Worm (Caenorhabditis elegans): ENCODE data around the gene nid-1.
"Not testable (repeated sequence)": the region's sequence is repeated elsewhere in the genome, so short reads cannot be mapped to it uniquely, and the experiment has no call there.

Gene nid-1

DNA sequence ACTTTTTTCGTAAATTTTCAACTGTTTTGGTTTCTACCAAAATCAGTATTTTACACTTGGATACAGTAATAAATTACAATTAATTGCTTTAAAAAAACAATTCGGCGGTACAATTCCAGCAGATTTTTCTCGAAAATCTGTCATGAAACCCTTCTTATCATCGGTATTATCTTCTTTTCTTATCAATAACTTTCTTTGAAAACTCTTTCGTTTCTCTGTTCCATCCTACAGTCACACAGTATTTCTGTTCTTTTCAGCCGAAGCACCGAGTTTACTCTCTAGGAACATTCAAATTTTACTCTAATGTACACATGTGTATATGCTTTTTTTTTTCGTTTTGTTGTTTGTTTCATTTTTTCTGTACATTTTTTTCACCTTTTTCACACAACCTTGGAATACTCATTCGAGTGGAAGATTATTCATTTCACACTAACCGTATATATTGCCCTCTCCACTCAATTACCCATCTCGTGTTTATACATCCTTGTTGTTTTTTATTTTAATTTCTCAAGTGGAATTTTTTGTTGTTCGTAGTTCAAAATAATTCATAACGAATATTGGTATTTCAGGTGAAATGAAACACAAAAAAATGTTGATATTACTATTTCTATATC is at the start of gene nid-1:
nid-1 (plus strand) TSS at position 564 of the 614 bp plus-strand sequence.
- TF ChIP-seq W03F9.2 (tag; optimal IDR thresholded peaks at IDR 0.05): peak; percentile 40
- TF ChIP-seq dao-5 (tag; optimal IDR thresholded peaks at IDR 0.05): no peak

DNA sequence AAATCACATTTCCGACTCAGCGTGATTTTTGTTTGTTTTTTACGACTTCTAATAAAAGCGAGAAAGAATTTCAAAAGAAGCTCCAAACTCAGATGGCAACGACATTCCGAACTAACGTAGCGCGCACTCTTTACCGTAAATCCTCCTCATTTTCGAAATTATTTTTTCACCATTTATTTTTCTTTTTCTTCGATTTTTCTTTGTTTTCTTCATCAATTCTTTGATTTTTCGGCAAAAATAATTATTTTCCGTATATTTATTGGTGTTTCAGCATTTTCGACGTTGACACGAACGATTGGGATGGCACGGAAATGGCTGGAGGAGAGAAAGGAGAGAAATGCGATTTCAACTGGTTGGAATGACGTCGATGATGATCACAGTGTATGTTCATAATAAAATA is 44.3 kb upstream of the nid-1 start, which contains the start of gene T07F10.5:
T07F10.5 (plus strand) TSS at position 301 of the 400 bp plus-strand sequence.
- TF ChIP-seq dao-5, him-1, W03F9.2 (tag; optimal IDR thresholded peaks at IDR 0.05): not testable (repeated sequence)

DNA sequence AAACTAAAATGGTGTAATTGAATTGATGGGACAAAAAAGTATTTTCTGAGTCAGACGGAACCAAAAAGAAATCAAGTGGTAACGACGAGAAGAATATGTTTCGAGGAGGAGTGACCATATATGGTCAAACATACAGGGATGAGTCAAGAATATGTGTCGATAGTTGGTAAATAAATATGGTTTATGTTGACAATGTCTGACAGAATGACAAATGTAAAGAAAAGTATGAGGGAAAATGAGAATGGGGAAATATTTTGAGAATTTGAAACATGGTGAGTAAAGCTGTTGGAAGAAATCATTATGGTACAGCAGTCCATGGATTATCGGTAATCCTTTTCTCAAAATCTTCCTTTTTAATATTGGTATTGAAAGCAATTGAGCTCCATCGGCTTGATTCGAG is 41.9 kb upstream of the nid-1 start, which contains the start of gene nspg-1:
nspg-1 (minus strand) TSS at position 101 of the 400 bp plus-strand sequence.
- TF ChIP-seq W03F9.2 (tag; optimal IDR thresholded peaks at IDR 0.05): no peak
- TF ChIP-seq dao-5 (tag; optimal IDR thresholded peaks at IDR 0.05): no peak
- no peak for TF ChIP-seq him-1 (tag; optimal IDR thresholded peaks at IDR 0.05)

DNA sequence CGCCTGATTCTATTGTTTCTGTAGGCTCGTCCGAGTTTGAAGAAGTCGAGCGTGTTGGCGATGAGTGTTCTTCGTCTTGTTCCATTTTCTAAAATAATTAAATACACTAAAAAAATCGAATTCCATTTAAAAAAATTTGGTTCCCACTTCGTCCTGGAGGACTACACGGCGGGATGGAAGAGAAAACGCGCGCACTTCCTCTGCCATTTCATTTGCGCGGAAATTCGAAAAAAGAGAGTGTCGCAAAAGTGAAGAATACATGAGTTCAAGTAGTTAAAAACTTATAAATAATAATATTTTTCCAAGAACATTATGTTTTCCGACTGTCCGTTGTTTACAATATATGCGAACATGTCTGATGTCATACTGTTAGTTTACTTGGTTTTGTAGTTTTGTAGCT is 40.0 kb upstream of the nid-1 start, which contains the start of gene T07F10.3:
T07F10.3 (minus strand) TSS at position 98 of the 400 bp plus-strand sequence.
- TF ChIP-seq dao-5 (tag; optimal IDR thresholded peaks at IDR 0.05) (no peak), him-1 (tag; optimal IDR thresholded peaks at IDR 0.05) (peak; percentile 82), W03F9.2 (tag; optimal IDR thresholded peaks at IDR 0.05) (peak; percentile 78)

DNA sequence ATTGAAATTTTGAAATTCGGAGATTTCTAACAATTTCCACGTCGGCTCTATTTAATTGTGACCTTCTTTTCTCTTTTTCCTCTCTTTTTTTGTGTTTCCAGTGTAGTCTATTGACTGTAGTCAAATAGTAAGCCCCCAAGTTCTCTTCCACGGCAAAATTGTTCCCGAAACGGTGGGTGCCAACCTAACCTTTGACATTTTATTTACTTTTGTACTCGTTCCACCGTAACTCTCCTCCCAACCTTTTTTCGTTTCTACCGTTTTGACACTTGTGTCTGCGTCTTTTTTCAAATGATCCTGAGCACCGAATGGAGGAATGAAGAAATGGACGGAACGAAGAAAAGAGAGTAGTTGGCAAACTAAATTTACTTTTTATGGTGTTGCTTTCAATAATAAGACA is 39.2 kb upstream of the nid-1 start:
- no peak for TF ChIP-seq him-1 (tag; optimal IDR thresholded peaks at IDR 0.05)
- no peak for TF ChIP-seq W03F9.2 (tag; optimal IDR thresholded peaks at IDR 0.05)
- no peak for TF ChIP-seq dao-5 (tag; optimal IDR thresholded peaks at IDR 0.05)

DNA sequence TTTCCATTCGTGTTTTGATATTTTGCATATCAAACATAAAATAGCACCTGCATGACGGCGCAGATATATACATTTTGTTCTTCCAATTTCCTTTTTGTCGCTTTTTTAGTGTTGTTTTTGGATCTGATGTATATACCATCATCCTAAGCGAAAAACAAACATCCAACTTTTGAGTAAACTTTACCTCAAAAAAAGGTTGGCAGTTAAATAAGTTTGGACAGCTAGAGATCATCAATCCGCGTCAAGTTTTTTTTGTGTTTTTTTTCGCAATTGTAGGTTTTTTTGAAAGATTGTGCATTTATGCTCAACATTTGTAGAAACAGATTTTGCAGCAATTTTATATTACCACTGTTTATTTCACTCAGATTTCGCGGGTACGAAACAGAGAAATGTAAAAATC is 38.2 kb upstream of the nid-1 start, which contains the start of gene bus-19:
bus-19 (plus strand) TSS at position 301 of the 400 bp plus-strand sequence.
- no peak for TF ChIP-seq W03F9.2 (tag; optimal IDR thresholded peaks at IDR 0.05)
- TF ChIP-seq him-1 (tag; optimal IDR thresholded peaks at IDR 0.05): no peak
- TF ChIP-seq dao-5 (tag; optimal IDR thresholded peaks at IDR 0.05): no peak

DNA sequence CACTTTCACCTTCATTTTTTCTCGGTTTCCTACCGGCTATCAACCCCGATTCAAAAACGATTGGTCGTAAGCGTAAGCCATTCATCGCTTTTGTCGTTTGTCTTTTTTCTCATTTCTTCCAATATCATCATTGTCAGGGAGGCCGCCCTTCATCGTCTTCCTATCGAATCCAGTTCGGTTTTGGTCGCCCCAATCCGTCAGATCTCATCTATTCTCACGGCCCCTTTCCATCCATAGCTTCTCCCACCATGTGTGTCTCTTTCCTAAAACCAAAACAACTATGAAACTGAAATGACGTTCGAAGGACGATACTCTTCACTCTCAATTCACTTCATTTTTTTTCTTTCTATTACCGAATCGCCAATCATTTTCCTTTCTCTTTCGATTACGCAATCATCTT is 34.1 kb upstream of the nid-1 start:
- TF ChIP-seq W03F9.2 (tag; optimal IDR thresholded peaks at IDR 0.05): no peak
- no peak for TF ChIP-seq him-1 (tag; optimal IDR thresholded peaks at IDR 0.05)

DNA sequence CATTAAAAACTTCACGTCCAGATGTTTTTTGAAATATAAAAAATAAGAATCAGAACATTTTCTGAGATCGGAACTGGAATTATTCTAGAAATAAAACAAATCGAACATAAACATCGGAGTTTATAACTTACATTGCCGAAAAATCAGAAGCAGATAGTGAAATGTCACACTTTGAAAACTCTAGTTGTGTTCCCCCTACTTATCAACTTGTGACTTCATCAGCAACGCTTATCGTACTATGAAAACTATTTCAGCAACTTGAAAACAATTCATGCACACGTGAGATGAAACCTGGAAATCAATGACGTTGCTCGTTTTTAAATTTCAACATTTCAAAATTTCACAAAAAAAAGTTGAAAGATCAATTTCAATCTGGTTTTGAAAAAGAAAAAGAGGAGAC is 33.2 kb upstream of the nid-1 start:
- no peak for TF ChIP-seq dao-5 (tag; optimal IDR thresholded peaks at IDR 0.05)
- no peak for TF ChIP-seq him-1 (tag; optimal IDR thresholded peaks at IDR 0.05)
- no peak for TF ChIP-seq W03F9.2 (tag; optimal IDR thresholded peaks at IDR 0.05)

DNA sequence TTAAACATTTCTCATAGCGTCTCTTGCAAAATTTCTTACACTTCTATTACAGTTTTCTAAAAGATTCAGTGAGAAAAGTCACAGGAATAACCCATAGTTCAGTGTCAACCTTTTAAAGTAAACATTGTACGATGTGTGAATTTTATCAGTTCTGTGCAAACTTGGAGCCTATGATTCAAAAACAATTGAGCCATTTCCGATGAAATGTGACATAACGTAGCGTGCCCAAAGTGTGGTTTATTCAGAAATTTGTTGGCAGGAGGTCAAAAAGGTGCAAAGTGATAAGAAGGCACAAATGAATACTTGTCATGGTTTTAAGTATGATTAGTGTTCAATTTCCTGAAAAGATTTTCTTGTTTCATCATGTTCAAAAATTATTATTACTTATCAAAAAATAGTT is 32.3 kb upstream of the nid-1 start:
- TF ChIP-seq dao-5 (tag; optimal IDR thresholded peaks at IDR 0.05): no peak
- no peak for TF ChIP-seq him-1 (tag; optimal IDR thresholded peaks at IDR 0.05)
- no peak for TF ChIP-seq W03F9.2 (tag; optimal IDR thresholded peaks at IDR 0.05)

DNA sequence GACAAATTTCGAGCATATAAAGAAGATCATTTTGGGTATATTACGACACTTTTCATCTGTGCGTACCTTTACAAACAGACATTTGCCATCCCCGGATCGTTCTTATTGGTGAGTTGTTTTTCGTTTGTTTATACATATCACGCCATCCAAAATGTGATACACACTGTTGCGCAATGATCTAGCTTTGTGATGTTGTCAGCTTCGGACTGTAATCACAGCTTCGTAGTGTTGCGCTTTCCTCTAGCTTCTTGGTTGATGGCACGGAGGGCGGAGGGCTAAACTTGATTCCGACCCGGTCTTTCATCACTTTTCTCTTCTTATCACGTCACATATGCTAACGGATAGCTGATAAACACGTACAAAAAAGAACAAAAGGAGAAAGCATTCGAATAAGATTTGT is 30.6 kb upstream of the nid-1 start:
- no peak for TF ChIP-seq W03F9.2 (tag; optimal IDR thresholded peaks at IDR 0.05)

DNA sequence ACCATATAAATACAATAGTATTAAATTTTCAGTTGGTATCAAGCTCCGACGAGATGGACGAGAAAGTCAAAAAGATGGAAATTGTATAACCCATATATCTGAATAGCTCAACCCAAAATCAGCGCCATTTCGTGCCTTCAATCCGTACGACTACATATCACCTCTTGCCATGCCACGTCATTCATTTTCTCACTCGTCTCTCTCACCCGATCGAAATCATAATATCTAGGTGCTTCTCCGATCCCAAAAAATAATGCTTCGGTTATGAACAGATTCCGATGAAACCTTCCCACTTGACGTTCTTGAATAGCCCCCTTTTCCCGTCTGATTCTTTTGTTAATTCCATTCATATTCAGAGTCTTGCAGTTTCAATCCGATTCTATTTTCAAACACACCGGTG is 28.5 kb upstream of the nid-1 start:
- TF ChIP-seq W03F9.2 (tag; optimal IDR thresholded peaks at IDR 0.05) (no peak), dao-5 (tag; optimal IDR thresholded peaks at IDR 0.05) (no peak), him-1 (tag; optimal IDR thresholded peaks at IDR 0.05) (no peak)

DNA sequence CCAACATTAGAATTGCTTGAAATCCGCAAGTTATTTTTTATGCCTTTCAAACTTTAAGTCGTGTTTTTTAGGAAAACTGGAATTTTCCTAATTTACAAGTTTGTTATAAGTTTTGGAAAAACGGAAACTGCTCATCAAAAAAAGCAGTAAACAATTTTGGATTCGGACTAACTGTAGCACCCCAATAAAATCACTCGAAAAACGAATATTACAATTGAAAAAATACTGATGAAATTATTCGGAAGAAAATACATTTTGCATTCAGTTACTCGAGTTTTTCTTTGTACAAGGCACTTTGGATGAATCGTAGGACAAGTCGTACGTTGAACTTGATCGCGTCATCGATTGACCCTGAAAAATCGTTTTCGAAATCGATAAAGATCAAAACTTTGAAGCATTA is 27.5 kb upstream of the nid-1 start:
- no peak for TF ChIP-seq dao-5 (tag; optimal IDR thresholded peaks at IDR 0.05)
- TF ChIP-seq him-1 (tag; optimal IDR thresholded peaks at IDR 0.05): no peak
- no peak for TF ChIP-seq W03F9.2 (tag; optimal IDR thresholded peaks at IDR 0.05)

DNA sequence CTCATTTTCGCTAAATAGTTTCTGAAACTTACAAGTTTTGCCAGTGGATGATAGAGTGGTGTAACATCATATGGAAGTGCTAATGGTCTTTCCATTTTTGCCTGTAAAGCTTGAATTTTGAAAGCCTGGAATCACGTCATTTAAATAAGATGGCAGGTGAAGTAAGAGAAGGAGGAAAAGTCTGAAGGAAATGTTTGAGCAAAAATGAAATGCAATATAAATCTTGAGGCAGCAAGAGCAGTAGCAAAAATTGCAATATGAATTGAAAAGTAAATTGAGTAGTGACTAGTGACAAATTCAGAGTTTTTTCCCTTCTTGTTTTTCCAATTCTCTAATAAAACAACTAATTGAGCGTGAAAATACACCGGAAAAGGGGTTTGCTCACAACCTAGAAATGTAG is 24.0 kb upstream of the nid-1 start, which contains the start of gene glb-24:
glb-24 (minus strand) TSS at position 101 of the 400 bp plus-strand sequence.
- no peak for TF ChIP-seq W03F9.2 (tag; optimal IDR thresholded peaks at IDR 0.05)
- no peak for TF ChIP-seq him-1 (tag; optimal IDR thresholded peaks at IDR 0.05)
- no peak for TF ChIP-seq dao-5 (tag; optimal IDR thresholded peaks at IDR 0.05)

DNA sequence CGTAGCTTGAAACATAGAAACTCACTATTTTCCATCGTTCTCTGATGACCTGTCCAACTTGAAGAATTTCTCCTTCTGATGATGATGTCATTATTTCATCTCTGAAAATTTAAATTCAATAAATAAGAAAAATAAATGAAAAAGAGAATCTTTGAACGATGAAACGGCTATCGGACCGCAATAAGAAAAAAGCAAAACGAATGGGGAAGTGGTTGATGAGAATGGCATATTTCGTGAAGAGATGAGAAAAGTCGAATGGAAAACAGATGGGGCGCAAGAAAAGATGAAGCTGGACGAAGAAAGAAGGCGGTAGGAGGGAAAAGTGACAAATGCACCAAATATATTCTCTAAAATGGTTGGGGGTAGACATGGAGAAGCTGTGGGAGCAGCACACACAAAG is 14.1 kb upstream of the nid-1 start, which contains the start of gene ttbk-7:
ttbk-7 (minus strand) TSS at position 101 of the 400 bp plus-strand sequence.
- TF ChIP-seq dao-5 (tag; optimal IDR thresholded peaks at IDR 0.05) (no peak), W03F9.2 (tag; optimal IDR thresholded peaks at IDR 0.05) (no peak), him-1 (tag; optimal IDR thresholded peaks at IDR 0.05) (no peak)

DNA sequence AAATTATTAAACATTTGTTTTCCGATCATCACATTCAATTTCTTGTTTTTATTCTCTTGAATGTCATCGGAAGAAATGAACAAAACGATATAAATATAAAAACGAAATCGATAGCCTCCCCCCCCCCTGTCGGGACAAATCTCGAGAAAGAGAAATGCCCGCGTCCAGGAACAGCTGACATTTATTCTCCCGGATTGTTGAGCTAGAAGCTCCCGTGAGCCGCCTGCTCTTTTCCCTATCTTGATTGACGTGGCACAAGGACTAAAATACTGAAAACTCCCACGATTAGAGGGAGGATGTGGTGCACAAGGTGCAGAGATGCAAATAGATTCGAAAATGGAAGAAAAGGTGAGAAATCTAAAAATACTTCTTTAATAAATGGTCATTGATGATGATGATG is 13.1 kb upstream of the nid-1 start:
- TF ChIP-seq dao-5 (tag; optimal IDR thresholded peaks at IDR 0.05) (no peak), W03F9.2 (tag; optimal IDR thresholded peaks at IDR 0.05) (no peak)
